Fruit fly (Drosophila melanogaster): ENCODE measurements around the gene ppk14.
A peak's percentile ranks its signal among the peaks of the same experiment; 100 is the strongest.

Gene ppk14

DNA sequence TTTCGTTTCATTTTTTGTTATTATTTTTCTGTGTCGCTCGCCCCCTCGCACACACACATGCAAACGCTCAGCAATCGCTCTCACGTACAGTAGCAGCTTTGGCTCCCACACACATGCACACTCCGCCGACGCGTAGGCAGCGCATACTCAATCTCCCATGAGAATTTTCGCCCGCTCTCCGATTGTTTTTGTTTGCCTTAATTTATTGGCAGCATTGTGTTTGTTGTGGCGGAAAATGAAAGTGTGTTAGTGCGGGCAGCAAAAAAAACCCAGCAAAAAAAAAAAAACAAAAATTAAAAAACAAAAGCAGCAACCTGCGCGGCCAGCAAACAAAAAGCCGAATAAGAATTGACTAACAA is 30.4 kb upstream of the ppk14 start (continued):
- TF ChIP-seq shn (GFP tag; optimal IDR thresholded peaks at IDR 0.05) (no peak), CG6254 (GFP tag; optimal IDR thresholded peaks at IDR 0.05) (no peak), CG1832 (GFP tag; optimal IDR thresholded peaks at IDR 0.05) (no peak), Drgx (GFP tag; IDR thresholded peaks at IDR 0.05) (peak; percentile 94), Oaz (GFP tag; IDR thresholded peaks at IDR 0.05) (no peak), CG3847 (GFP tag; IDR thresholded peaks at IDR 0.05) (no peak), chinmo (GFP tag; IDR thresholded peaks at IDR 0.05; ENCODE audit: partially characterized antibody) (peak; percentile 94)

DNA sequence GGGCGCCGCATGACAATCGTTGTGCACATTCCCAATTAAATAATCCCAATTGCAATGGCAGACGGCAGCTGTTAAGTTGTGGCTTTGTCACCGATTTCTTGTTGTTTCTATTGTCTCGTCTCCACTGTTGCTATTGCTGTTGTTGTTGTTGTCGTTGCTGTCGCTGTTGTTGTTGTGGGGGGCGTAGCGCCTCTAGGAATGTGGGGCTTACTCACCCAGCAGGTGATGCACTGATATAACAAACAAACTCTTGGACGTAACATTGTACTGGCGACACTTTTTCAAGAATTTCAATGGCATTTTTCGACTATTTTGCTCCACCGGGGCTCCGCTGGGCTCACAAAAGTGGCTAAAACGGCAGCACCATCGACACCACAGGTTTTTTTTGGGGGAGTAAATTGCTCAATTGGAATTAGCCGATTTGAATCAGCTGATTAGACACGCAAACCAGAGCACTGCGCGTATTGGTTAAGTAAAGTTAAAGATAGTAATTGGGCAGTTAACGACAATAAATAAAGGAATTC is 16.9 kb upstream of the ppk14 start:
- no peak for TF ChIP-seq HmgD (GFP tag; optimal IDR thresholded peaks at IDR 0.05)
- TF ChIP-seq bigmax (GFP tag; optimal IDR thresholded peaks at IDR 0.05): no peak
- no peak for TF ChIP-seq Usf (GFP tag; optimal IDR thresholded peaks at IDR 0.05)
- TF ChIP-seq CG4617 (GFP tag; optimal IDR thresholded peaks at IDR 0.05; ENCODE audit: borderline replicate concordance): peak; percentile 47
- no peak for TF ChIP-seq CG9817 (tag; optimal IDR thresholded peaks at IDR 0.05)
- no peak for TF ChIP-seq Deaf1 (tag; optimal IDR thresholded peaks at IDR 0.05)
- no peak for TF ChIP-seq CG7987 (GFP tag; optimal IDR thresholded peaks at IDR 0.05)
- TF ChIP-seq ftz-f1 (GFP tag; optimal IDR thresholded peaks at IDR 0.05): no peak
- no peak for TF ChIP-seq sr (GFP tag; IDR thresholded peaks at IDR 0.05)
- TF ChIP-seq CG10979 (tag; optimal IDR thresholded peaks at IDR 0.05): no peak
- TF ChIP-seq chm (GFP tag; IDR thresholded peaks at IDR 0.05): no peak
- peak; percentile 95 for TF ChIP-seq CG4360 (GFP tag; IDR thresholded peaks at IDR 0.05)
- TF ChIP-seq gce (GFP tag; IDR thresholded peaks at IDR 0.05): no peak
- TF ChIP-seq Hr51 (GFP tag; optimal IDR thresholded peaks at IDR 0.05): no peak
- TF ChIP-seq MESR4 (GFP tag; optimal IDR thresholded peaks at IDR 0.05): peak; percentile 59
- TF ChIP-seq CG3838 (GFP tag; optimal IDR thresholded peaks at IDR 0.05): no peak
- no peak for TF ChIP-seq B-H1 (GFP tag; IDR thresholded peaks at IDR 0.05)
- TF ChIP-seq Elba2 (GFP tag; optimal IDR thresholded peaks at IDR 0.05): peak; percentile 81
- no peak for TF ChIP-seq CG1529 (GFP tag; optimal IDR thresholded peaks at IDR 0.05)
- TF ChIP-seq Dek (tag; optimal IDR thresholded peaks at IDR 0.05): no peak
- TF ChIP-seq sd (tag; optimal IDR thresholded peaks at IDR 0.05): peak; percentile 81
- no peak for TF ChIP-seq Trl (optimal IDR thresholded peaks at IDR 0.05)
- TF ChIP-seq Trl (GFP tag; optimal IDR thresholded peaks at IDR 0.05): no peak
- no peak for TF ChIP-seq gt (GFP tag; IDR thresholded peaks at IDR 0.05)
- TF ChIP-seq toy (GFP tag; IDR thresholded peaks at IDR 0.05): no peak
- peak; percentile 37; the same call in 1 of the 3 replicates for TF ChIP-seq row (GFP tag; IDR thresholded peaks at IDR 0.05)
- TF ChIP-seq nerfin-1 (tag; optimal IDR thresholded peaks at IDR 0.05): peak; percentile 33
- no peak for TF ChIP-seq CG2202 (tag; optimal IDR thresholded peaks at IDR 0.05)
- TF ChIP-seq Dp (GFP tag; optimal IDR thresholded peaks at IDR 0.05): no peak
- TF ChIP-seq Kr (GFP tag; optimal IDR thresholded peaks at IDR 0.05): no peak
- TF ChIP-seq Hsf (GFP tag; optimal IDR thresholded peaks at IDR 0.05): no peak
- TF ChIP-seq CG17328 (GFP tag; IDR thresholded peaks at IDR 0.05): 0 out of 2 replicates have a peak, but pooled peaks have one; percentile 14
- TF ChIP-seq Sry-β (GFP tag; optimal IDR thresholded peaks at IDR 0.05): peak; percentile 89
- no peak for TF ChIP-seq wek (GFP tag; optimal IDR thresholded peaks at IDR 0.05)
- no peak for TF ChIP-seq ap (GFP tag; IDR thresholded peaks at IDR 0.05)
- no peak for TF ChIP-seq mld (GFP tag; IDR thresholded peaks at IDR 0.05; ENCODE audit: partially characterized antibody)
- TF ChIP-seq nerfin-2 (GFP tag; IDR thresholded peaks at IDR 0.05; ENCODE audit: partially characterized antibody): no peak
- no peak for TF ChIP-seq klu (GFP tag; IDR thresholded peaks at IDR 0.05)
- TF ChIP-seq Lpt (GFP tag; optimal IDR thresholded peaks at IDR 0.05): no peak
- TF ChIP-seq oc (tag; optimal IDR thresholded peaks at IDR 0.05): no peak
- TF ChIP-seq CG2199 (GFP tag; IDR thresholded peaks at IDR 0.05): no peak
- TF ChIP-seq tio (GFP tag; optimal IDR thresholded peaks at IDR 0.05): no peak
- peak; percentile 80 for TF ChIP-seq D (optimal IDR thresholded peaks at IDR 0.05)
- no peak for TF ChIP-seq D (GFP tag; optimal IDR thresholded peaks at IDR 0.05)
